Fruit fly (Drosophila melanogaster) whole organism, embryonic: ENCODE results near the gene Gel.

ENCODE experiments used
- Abd-B ChIP-seq: fragments of 200-800 bp; sonication (Bioruptor generic); optimal IDR thresholded peaks from 2 replicates; lab custom pipeline; 2018; ENCODE audit warnings: missing biosample characterization, mild to moderate bottlenecking, missing genetic modification characterization, moderate library complexity
- Blimp-1 ChIP-seq: fragments of 200-800 bp; sonication (Bioruptor generic); optimal IDR thresholded peaks from 3 replicates; lab custom pipeline; 2018; ENCODE audit warnings: missing biosample characterization, missing genetic modification characterization, mild to moderate bottlenecking, moderate library complexity, missing genetic modification reagents
- CG11247 ChIP-seq: fragments of 200-800 bp; sonication (Bioruptor generic); IDR thresholded peaks from 2 replicates; pipeline ENCODE4 v1.3.6; 2022; ENCODE audit warnings: missing biosample characterization, missing genetic modification characterization
- CG12071 ChIP-seq: fragments of 200-800 bp; sonication (Bioruptor generic); optimal IDR thresholded peaks from 3 replicates; lab custom pipeline; 2018; ENCODE audit warnings: missing biosample characterization, mild to moderate bottlenecking, missing genetic modification characterization
- CG12769 ChIP-seq: fragments of 200-800 bp; sonication (Bioruptor generic); optimal IDR thresholded peaks from 2 replicates; lab custom pipeline; 2019; ENCODE audit warnings: missing biosample characterization, mild to moderate bottlenecking, missing genetic modification characterization, moderate library complexity
- CG13775 ChIP-seq: fragments of 200-800 bp; sonication (Bioruptor generic); optimal IDR thresholded peaks from 3 replicates; lab custom pipeline; 2017; ENCODE audit warnings: missing biosample characterization, mild to moderate bottlenecking, missing genetic modification characterization
- CG1647 ChIP-seq: fragments of 200-800 bp; sonication (Bioruptor generic); optimal IDR thresholded peaks from 3 replicates; lab custom pipeline; 2016; ENCODE audit warnings: missing biosample characterization, missing genetic modification characterization
- CG16779 ChIP-seq: fragments of 200-800 bp; sonication (Bioruptor generic); IDR thresholded peaks from 2 replicates; pipeline ENCODE4 v1.3.6; 2022; ENCODE audit warnings: missing biosample characterization, missing genetic modification characterization
- CG2712 ChIP-seq: fragments of 200-800 bp; optimal IDR thresholded peaks from 3 replicates; lab custom pipeline; 2019; ENCODE audit warnings: missing biosample characterization, mild to moderate bottlenecking, missing genetic modification characterization, moderate library complexity
- CG31441 ChIP-seq: fragments of 200-800 bp; sonication (Bioruptor generic); IDR thresholded peaks from 2 replicates; pipeline ENCODE4 v1.3.6; 2022; ENCODE audit warnings: missing biosample characterization, missing genetic modification characterization
- CG32767 ChIP-seq: fragments of 200-800 bp; sonication (Bioruptor generic); IDR thresholded peaks from 2 replicates; pipeline ENCODE4 v1.3.6; 2022; ENCODE audit warnings: missing biosample characterization, missing genetic modification characterization
- CG6175 ChIP-seq: fragments of 200-800 bp; sonication (Bioruptor generic); IDR thresholded peaks from 3 replicates; pipeline ENCODE4 v1.3.6; 2022; ENCODE audit warnings: missing biosample characterization, missing genetic modification characterization
- CG6254 ChIP-seq: fragments of 200-800 bp; sonication (Bioruptor generic); optimal IDR thresholded peaks from 3 replicates; lab custom pipeline; 2017; ENCODE audit warnings: mild to moderate bottlenecking, missing biosample characterization, missing genetic modification reagents, missing genetic modification characterization
- CG6683 ChIP-seq: fragments of 200-800 bp; sonication (Bioruptor generic); optimal IDR thresholded peaks from 2 replicates; lab custom pipeline; 2017; ENCODE audit warnings: missing biosample characterization, mild to moderate bottlenecking, missing genetic modification characterization, missing genetic modification reagents
- CG6765 ChIP-seq: fragments of 200-800 bp; sonication (Bioruptor generic); optimal IDR thresholded peaks from 3 replicates; lab custom pipeline; 2017; ENCODE audit warnings: missing biosample characterization, mild to moderate bottlenecking, missing genetic modification characterization
- CG8944 ChIP-seq: fragments of 200-800 bp; sonication (Bioruptor generic); optimal IDR thresholded peaks from 3 replicates; lab custom pipeline; 2016; ENCODE audit warnings: missing biosample characterization, missing genetic modification characterization
- Dek ChIP-seq: fragments of 200-800 bp; sonication (Bioruptor generic); optimal IDR thresholded peaks from 3 replicates; lab custom pipeline; 2019; ENCODE audit warnings: missing biosample characterization, mild to moderate bottlenecking, missing genetic modification characterization, moderate library complexity
- Ets65A ChIP-seq: fragments of 200-800 bp; sonication (Bioruptor generic); peaks from one replicate; lab custom pipeline; 2016; ENCODE audit warnings: missing biosample characterization, missing genetic modification characterization
- GATAe ChIP-seq: fragments of 200-800 bp; sonication (Bioruptor generic); conservative IDR thresholded peaks from 2 replicates; pipeline ENCODE4 v1.3.6; 2022; ENCODE audit warnings: missing biosample characterization, missing genetic modification characterization
- Hr39 ChIP-seq: fragments of >200 bp; optimal IDR thresholded peaks from 2 replicates; lab custom pipeline; 2017
- Med ChIP-seq: fragments of 200-800 bp; sonication (Bioruptor generic); peaks from one replicate; lab custom pipeline; 2016; ENCODE audit warnings: missing biosample characterization, missing genetic modification characterization, mild to moderate bottlenecking, inconsistent platforms, moderate library complexity
- Mes4 ChIP-seq: fragments of 200-800 bp; sonication (Bioruptor generic); optimal IDR thresholded peaks from 2 replicates; lab custom pipeline; 2016; ENCODE audit warnings: missing biosample characterization, missing genetic modification characterization
- Myb ChIP-seq: fragments of 200-800 bp; sonication (Bioruptor generic); optimal IDR thresholded peaks from 2 replicates; lab custom pipeline; 2016; ENCODE audit warnings: missing biosample characterization, missing genetic modification characterization
- NfI ChIP-seq: fragments of 200-800 bp; sonication (Bioruptor generic); optimal IDR thresholded peaks from 3 replicates; lab custom pipeline; 2018; ENCODE audit warnings: missing biosample characterization, mild to moderate bottlenecking, missing genetic modification characterization, moderate library complexity
- Pdp1 ChIP-seq, 2 experiments: fragments of 200-800 bp; sonication (Bioruptor generic); optimal IDR thresholded peaks; 3 replicates each; lab custom pipeline; 2016; ENCODE audit warnings: missing biosample characterization in 2 of 2, missing genetic modification characterization in 2 of 2, mild to moderate bottlenecking in 1 of 2, moderate library complexity in 1 of 2
- caup ChIP-seq: fragments of 200-800 bp; sonication (Bioruptor generic); optimal IDR thresholded peaks from 3 replicates; lab custom pipeline; 2017; ENCODE audit warnings: missing biosample characterization, mild to moderate bottlenecking, missing genetic modification characterization, moderate library complexity; ENCODE audit not compliant: severe bottlenecking
- chinmo ChIP-seq: fragments of 200-800 bp; sonication (Bioruptor generic); IDR thresholded peaks from 4 replicates; pipeline ENCODE4 v1.3.6; 2022; ENCODE audit warnings: missing biosample characterization, missing genetic modification characterization; ENCODE audit not compliant: partially characterized antibody
- chm ChIP-seq: fragments of 200-800 bp; sonication (Bioruptor generic); IDR thresholded peaks from 2 replicates; pipeline ENCODE4 v1.3.6; 2022; ENCODE audit warnings: missing biosample characterization, missing genetic modification characterization
- da ChIP-seq: fragments of 200-800 bp; sonication (Bioruptor generic); optimal IDR thresholded peaks from 2 replicates; lab custom pipeline; 2016; ENCODE audit warnings: missing biosample characterization, missing genetic modification characterization
- dysf ChIP-seq: fragments of 200-800 bp; sonication (Bioruptor generic); IDR thresholded peaks from 3 replicates; pipeline ENCODE4 v1.3.6; 2022; ENCODE audit warnings: missing biosample characterization, missing genetic modification characterization
- ems ChIP-seq: fragments of 200-800 bp; sonication (Bioruptor generic); optimal IDR thresholded peaks from 3 replicates; lab custom pipeline; 2016; ENCODE audit warnings: missing biosample characterization, missing genetic modification characterization
- esg ChIP-seq: fragments of 200-800 bp; sonication (Bioruptor generic); conservative IDR thresholded peaks from 2 replicates; pipeline ENCODE4 v1.3.6; 2022; ENCODE audit warnings: missing biosample characterization, missing genetic modification characterization
- gro ChIP-seq: fragments of 200-800 bp; sonication (Bioruptor generic); optimal IDR thresholded peaks from 2 replicates; lab custom pipeline; 2016; ENCODE audit warnings: missing biosample characterization, missing genetic modification characterization
- gsb ChIP-seq: fragments of 200-800 bp; sonication (Bioruptor generic); IDR thresholded peaks from 2 replicates; pipeline ENCODE4 v1.3.6; 2022; ENCODE audit warnings: missing biosample characterization, missing genetic modification characterization
- jigr1 ChIP-seq: fragments of 200-800 bp; sonication (Bioruptor generic); IDR thresholded peaks from 3 replicates; pipeline ENCODE4 v1.3.6; 2022; ENCODE audit warnings: missing biosample characterization, missing genetic modification characterization
- lilli ChIP-seq: fragments of 200-800 bp; sonication (Bioruptor generic); optimal IDR thresholded peaks from 3 replicates; lab custom pipeline; 2016; ENCODE audit warnings: missing biosample characterization, missing genetic modification characterization
- nerfin-1 ChIP-seq: fragments of 200-800 bp; sonication (Bioruptor generic); optimal IDR thresholded peaks from 3 replicates; lab custom pipeline; 2019; ENCODE audit warnings: missing biosample characterization, mild to moderate bottlenecking, missing genetic modification characterization, moderate library complexity
- nom ChIP-seq: fragments of 200-800 bp; sonication (Bioruptor generic); optimal IDR thresholded peaks from 2 replicates; lab custom pipeline; 2017; ENCODE audit warnings: missing biosample characterization, missing genetic modification characterization, mild to moderate bottlenecking, moderate library complexity, missing genetic modification reagents
- pum ChIP-seq: fragments of 200-800 bp; sonication (Bioruptor generic); optimal IDR thresholded peaks from 2 replicates; lab custom pipeline; 2016; ENCODE audit warnings: missing biosample characterization, missing genetic modification characterization
- rib ChIP-seq: fragments of 200-800 bp; sonication (Bioruptor generic); IDR thresholded peaks from 2 replicates; pipeline ENCODE4 v1.3.6; 2022; ENCODE audit warnings: missing biosample characterization, missing genetic modification characterization
- so ChIP-seq: fragments of 200-800 bp; sonication (Bioruptor generic); IDR thresholded peaks from 3 replicates; pipeline ENCODE4 v1.3.6; 2022; ENCODE audit warnings: missing biosample characterization, missing genetic modification characterization
- vvl ChIP-seq: fragments of 200-800 bp; sonication (Bioruptor generic); IDR thresholded peaks from 2 replicates; pipeline ENCODE4 v1.3.6; 2022; ENCODE audit warnings: missing biosample characterization, missing genetic modification characterization

Gene Gel

DNA sequence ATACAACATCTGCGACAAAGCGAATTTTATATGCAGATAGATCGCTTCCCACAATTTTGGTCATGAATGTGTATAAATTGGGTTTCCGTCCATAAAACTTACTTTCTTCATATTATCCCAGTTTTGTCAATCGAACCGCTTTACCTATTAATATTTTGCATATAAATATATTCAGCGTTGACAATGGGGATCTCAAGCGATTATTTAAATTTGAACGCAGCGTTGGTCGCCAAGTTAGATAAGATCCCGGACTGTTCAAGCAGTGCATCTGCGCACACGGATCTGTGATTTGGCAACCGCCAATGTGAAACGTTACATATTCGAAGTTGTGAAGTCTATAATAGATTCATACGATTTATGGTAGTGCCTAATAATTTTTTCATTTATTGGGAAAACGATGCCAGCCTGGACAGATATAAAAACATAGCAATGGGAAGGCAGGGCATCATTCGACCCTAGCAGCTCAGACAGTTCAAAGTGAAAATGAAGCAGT is 11.6 kb downstream of the Gel start, which contains the start of gene TwdlF (continued):
- TF ChIP-seq Dek (no peak), esg (no peak), Pdp1 (GFP tag; optimal IDR thresholded peaks at IDR 0.05; lab: Kevin White, UChicago) (peak in 1 of 2 experiments; percentile 7), ems (GFP tag; lab: Kevin White, UChicago) (no peak), CG16779 (GFP tag; lab: Robert Waterston, UW) (no peak), Hr39 (lab: Kevin White, UChicago) (no peak)

DNA sequence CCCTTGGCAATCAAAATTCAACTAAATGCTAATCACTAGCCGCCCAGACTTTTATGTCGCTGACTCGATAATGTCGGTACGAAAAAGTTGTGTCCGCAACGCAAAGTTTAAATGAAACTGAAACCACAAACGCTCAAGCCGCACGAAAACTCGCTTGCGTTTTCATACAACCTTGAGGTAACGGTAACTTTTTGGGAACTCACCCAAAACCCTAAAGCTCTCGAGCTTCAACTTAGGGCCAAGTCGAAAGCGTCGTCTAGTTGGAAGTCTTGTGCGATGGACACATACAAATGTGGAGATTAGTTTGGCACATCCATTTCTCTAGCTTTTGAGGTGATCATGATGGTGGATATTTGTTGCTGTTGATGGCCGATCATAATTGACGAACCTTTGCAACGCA is 14.9 kb downstream of the Gel start:
- TF ChIP-seq nerfin-1 (tag; lab: Kevin White, UChicago) (no peak), CG12769 (tag; lab: Kevin White, UChicago) (peak; percentile 74), Blimp-1 (GFP tag; lab: Kevin White, UChicago) (peak; percentile 83), jigr1 (no peak), caup (no peak), dysf (GFP tag; lab: Robert Waterston, UW) (no peak), vvl (GFP tag; lab: Robert Waterston, UW) (peak; percentile 66; the same call in 1 of the 2 replicates), CG6175 (GFP tag; lab: Robert Waterston, UW) (no peak), Myb (no peak), nom (GFP tag; lab: Kevin White, UChicago) (no peak), CG1647 (no peak), chinmo (0 out of 4 replicates have a peak, but pooled peaks have one; percentile 57), CG2712 (tag; lab: Kevin White, UChicago) (no peak), Ets65A (GFP tag; lab: Kevin White, UChicago) (peak; percentile 25), rib (no peak)

DNA sequence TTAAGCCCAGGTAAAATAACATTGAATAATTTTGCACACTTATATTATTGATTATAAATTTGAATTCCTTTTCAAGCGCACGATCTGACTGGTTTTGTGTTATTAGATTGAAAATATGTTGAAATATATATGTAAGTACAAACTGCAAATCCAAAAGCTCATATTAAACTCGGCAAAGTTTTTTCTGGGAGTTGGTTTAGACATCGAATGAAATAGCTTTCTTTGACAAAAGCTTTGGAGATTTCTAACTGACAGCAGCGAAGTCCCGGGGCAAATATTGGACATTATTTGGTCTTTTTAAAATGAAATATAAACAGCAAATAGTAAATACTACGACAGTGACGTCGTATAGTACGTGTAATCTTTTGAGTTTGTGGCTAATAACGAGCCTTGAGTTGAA is 16.2 kb downstream of the Gel start, which contains the start of gene TwdlG:
Gene TwdlG, minus strand, starts transcription at position 101 of the 400 bp plus-strand sequence.
- peak; percentile 13 for TF ChIP-seq CG12769 (tag; lab: Kevin White, UChicago)
- TF ChIP-seq esg, result no peak
- no peak for TF ChIP-seq CG6765 (GFP tag; lab: Kevin White, UChicago)
- peak; percentile 56 for TF ChIP-seq Med (GFP tag; lab: Kevin White, UChicago)
- TF ChIP-seq lilli, result no peak

- no peak for TF ChIP-seq pum (GFP tag; lab: Kevin White, UChicago)
- no peak for TF ChIP-seq NfI (GFP tag; lab: Kevin White, UChicago)
- TF ChIP-seq CG12071, result no peak
- no peak for TF ChIP-seq CG11247 (GFP tag; lab: Robert Waterston, UW)
- TF ChIP-seq CG13775, result no peak
- no peak for TF ChIP-seq GATAe (GFP tag; lab: Robert Waterston, UW)
- no peak for TF ChIP-seq Ets65A (GFP tag; lab: Kevin White, UChicago)
- no peak for TF ChIP-seq CG6254
- no peak for TF ChIP-seq Mes4 (GFP tag; lab: Kevin White, UChicago)
- no peak for TF ChIP-seq CG6683 (GFP tag; lab: Kevin White, UChicago)
- TF ChIP-seq so (GFP tag; lab: Robert Waterston, UW), result no peak
- TF ChIP-seq da, result no peak
- TF ChIP-seq CG32767, result no peak
- TF ChIP-seq Abd-B (GFP tag; lab: Kevin White, UChicago), result no peak
- no peak for TF ChIP-seq CG31441 (GFP tag; lab: Robert Waterston, UW)
- no peak for TF ChIP-seq gro
- no peak for TF ChIP-seq chm (GFP tag; lab: Robert Waterston, UW)
- no peak for TF ChIP-seq CG8944
- TF ChIP-seq gsb (GFP tag; lab: Robert Waterston, UW), result no peak
Observed at dm6 chr3R:4252943-4253342, 17.9 kb downstream of the Gel start, which contains the start of gene CG14644. Gene CG14644 (minus strand): TSS chr3R:4253043.
